Worm (Caenorhabditis elegans): Measurements from ENCODE around the gene mdf-2.

DNA sequence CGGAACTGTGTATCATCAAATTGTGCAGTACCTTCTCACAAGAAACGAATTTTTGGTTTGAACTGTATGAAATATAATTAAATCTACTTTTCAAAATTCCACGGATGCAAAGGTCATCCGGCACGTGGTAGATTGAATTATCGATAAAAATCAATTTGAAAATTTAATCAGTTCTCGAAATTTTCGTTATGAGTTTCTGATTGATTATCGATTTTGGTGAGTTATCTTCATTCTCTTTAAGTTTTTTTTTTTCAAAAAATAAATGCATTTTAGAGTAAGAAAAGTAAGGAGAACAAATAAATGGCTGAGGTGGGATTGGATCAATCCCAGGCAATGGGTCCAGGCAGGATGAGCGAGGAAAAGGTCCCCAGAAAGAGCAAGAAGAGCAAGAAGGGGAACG lies 43.5 kb downstream of the mdf-2 start, which contains the start of gene Y69A2AR.47:
- TF ChIP-seq lin-39 (tag; optimal IDR thresholded peaks at IDR 0.05) (no peak), jun-1 (tag; optimal IDR thresholded peaks at IDR 0.05) (no peak)
